Worm (Caenorhabditis elegans) whole organism, mixed stage, embryonic: ENCODE data around the gene T26C5.2.

ENCODE experiments used
- M03D4.4 ChIP-seq: sonication (generic microtip); optimal IDR thresholded peaks from 2 replicates; lab custom pipeline; 2017; ENCODE audit warnings: mild to moderate bottlenecking, missing genetic modification characterization, missing compliant biosample characterization
- bed-3 ChIP-seq: fragments of 200-800 bp; sonication (Bioruptor generic); optimal IDR thresholded peaks from 3 replicates; lab custom pipeline; 2018; ENCODE audit warnings: mild to moderate bottlenecking, missing genetic modification characterization, moderate library complexity, missing compliant biosample characterization
- blmp-1 ChIP-seq: fragments of 150-350 bp; optimal IDR thresholded peaks from 2 replicates; lab custom pipeline; 2014; ENCODE audit warnings: missing biosample characterization, missing genetic modification characterization
- ceh-43 ChIP-seq: fragments of 200-800 bp; sonication (Bioruptor generic); optimal IDR thresholded peaks from 2 replicates; lab custom pipeline; 2018; ENCODE audit warnings: mild to moderate bottlenecking, missing genetic modification characterization, moderate library complexity, missing compliant biosample characterization
- ceh-83 ChIP-seq: fragments of 200-800 bp; sonication (Bioruptor generic); optimal IDR thresholded peaks from 2 replicates; lab custom pipeline; 2018; ENCODE audit warnings: mild to moderate bottlenecking, missing genetic modification characterization, missing compliant biosample characterization
- ces-1 ChIP-seq: fragments of 150-350 bp; optimal IDR thresholded peaks from 2 replicates; lab custom pipeline; 2014; ENCODE audit warnings: missing biosample characterization, missing genetic modification reagents, missing genetic modification characterization
- cnd-1 ChIP-seq: fragments of 200-800 bp; sonication (Bioruptor generic); optimal IDR thresholded peaks from 2 replicates; lab custom pipeline; 2018; ENCODE audit warnings: mild to moderate bottlenecking, missing genetic modification characterization, missing compliant biosample characterization
- elt-1 ChIP-seq: sonication (generic microtip); optimal IDR thresholded peaks from 2 replicates; lab custom pipeline; 2017; ENCODE audit warnings: missing genetic modification characterization, mild to moderate bottlenecking, missing compliant biosample characterization, antibody characterized with exemption, moderate library complexity, borderline replicate concordance; ENCODE audit not compliant: insufficient read depth
- elt-3 ChIP-seq: fragments of 150-350 bp; optimal IDR thresholded peaks from 2 replicates; lab custom pipeline; 2014; ENCODE audit warnings: missing biosample characterization, missing genetic modification characterization
- flh-1 ChIP-seq: fragments of 200-800 bp; sonication (Bioruptor generic); optimal IDR thresholded peaks from 2 replicates; lab custom pipeline; 2018; ENCODE audit warnings: mild to moderate bottlenecking, missing genetic modification characterization, moderate library complexity, missing compliant biosample characterization
- ham-2 ChIP-seq: fragments of 200-800 bp; sonication (Bioruptor generic); optimal IDR thresholded peaks from 2 replicates; lab custom pipeline; 2018; ENCODE audit warnings: mild to moderate bottlenecking, missing genetic modification characterization, missing compliant biosample characterization
- hlh-1 ChIP-seq: fragments of 150-350 bp; optimal IDR thresholded peaks from 2 replicates; lab custom pipeline; 2014; ENCODE audit warnings: missing biosample characterization, missing genetic modification reagents, missing genetic modification characterization
- lin-13 ChIP-seq: fragments of 150-350 bp; optimal IDR thresholded peaks from 2 replicates; lab custom pipeline; 2014; ENCODE audit warnings: missing biosample characterization, missing genetic modification characterization
- lin-32 ChIP-seq: fragments of 200-800 bp; sonication (Bioruptor generic); optimal IDR thresholded peaks from 2 replicates; lab custom pipeline; 2018; ENCODE audit warnings: mild to moderate bottlenecking, missing genetic modification characterization, missing compliant biosample characterization
- lsy-2 ChIP-seq: fragments of 150-350 bp; optimal IDR thresholded peaks from 2 replicates; lab custom pipeline; 2014; ENCODE audit warnings: missing biosample characterization, missing genetic modification characterization
- mab-5 ChIP-seq: fragments of 150-350 bp; optimal IDR thresholded peaks from 2 replicates; lab custom pipeline; 2014; ENCODE audit warnings: missing biosample characterization, missing genetic modification characterization
- mep-1 ChIP-seq: fragments of 150-350 bp; optimal IDR thresholded peaks from 2 replicates; lab custom pipeline; 2017; ENCODE audit warnings: missing biosample characterization, missing genetic modification reagents, missing genetic modification characterization, inconsistent platforms
- mls-2 ChIP-seq: sonication (generic microtip); optimal IDR thresholded peaks from 2 replicates; lab custom pipeline; 2016; ENCODE audit warnings: mild to moderate bottlenecking, missing genetic modification characterization, moderate library complexity, missing compliant biosample characterization
- nhr-12 ChIP-seq: fragments of 150-350 bp; optimal IDR thresholded peaks from 2 replicates; lab custom pipeline; 2014; ENCODE audit warnings: missing biosample characterization, missing genetic modification characterization
- nhr-2 ChIP-seq: fragments of 150-350 bp; optimal IDR thresholded peaks from 2 replicates; lab custom pipeline; 2014; ENCODE audit warnings: missing biosample characterization, missing genetic modification characterization
- nhr-237 ChIP-seq: fragments of 150-350 bp; optimal IDR thresholded peaks from 2 replicates; lab custom pipeline; 2014; ENCODE audit warnings: missing biosample characterization, missing genetic modification characterization
- nhr-76 ChIP-seq: sonication (generic microtip); optimal IDR thresholded peaks from 2 replicates; lab custom pipeline; 2017; ENCODE audit warnings: missing biosample characterization, missing genetic modification characterization
- pha-4 ChIP-seq: fragments of 150-350 bp; optimal IDR thresholded peaks from 2 replicates; lab custom pipeline; 2018; ENCODE audit warnings: missing biosample characterization, missing genetic modification reagents, missing genetic modification characterization
- sem-2 ChIP-seq: fragments of 200-800 bp; sonication (Bioruptor generic); optimal IDR thresholded peaks from 2 replicates; lab custom pipeline; 2018; ENCODE audit warnings: mild to moderate bottlenecking, missing genetic modification characterization, missing compliant biosample characterization
- snpc-4 ChIP-seq: fragments of 150-350 bp; optimal IDR thresholded peaks from 2 replicates; lab custom pipeline; 2014; ENCODE audit warnings: missing biosample characterization, missing genetic modification characterization
- sptf-1 ChIP-seq: sonication (generic microtip); optimal IDR thresholded peaks from 2 replicates; lab custom pipeline; 2017; ENCODE audit warnings: mild to moderate bottlenecking, missing genetic modification characterization, moderate library complexity, missing compliant biosample characterization
- tbx-8 ChIP-seq: fragments of 200-800 bp; sonication (Bioruptor generic); optimal IDR thresholded peaks from 2 replicates; lab custom pipeline; 2018; ENCODE audit warnings: mild to moderate bottlenecking, missing genetic modification characterization, moderate library complexity, missing compliant biosample characterization
- unc-39 ChIP-seq: fragments of 150-350 bp; optimal IDR thresholded peaks from 2 replicates; lab custom pipeline; 2014; ENCODE audit warnings: missing biosample characterization, missing genetic modification characterization
- unc-62 ChIP-seq: fragments of 150-350 bp; optimal IDR thresholded peaks from 2 replicates; lab custom pipeline; 2014; ENCODE audit warnings: missing biosample characterization, missing genetic modification reagents, missing genetic modification characterization
- zip-8 ChIP-seq: fragments of 150-350 bp; optimal IDR thresholded peaks from 2 replicates; lab custom pipeline; 2014; ENCODE audit warnings: missing biosample characterization, missing genetic modification characterization

The T26C5.2 gene

DNA sequence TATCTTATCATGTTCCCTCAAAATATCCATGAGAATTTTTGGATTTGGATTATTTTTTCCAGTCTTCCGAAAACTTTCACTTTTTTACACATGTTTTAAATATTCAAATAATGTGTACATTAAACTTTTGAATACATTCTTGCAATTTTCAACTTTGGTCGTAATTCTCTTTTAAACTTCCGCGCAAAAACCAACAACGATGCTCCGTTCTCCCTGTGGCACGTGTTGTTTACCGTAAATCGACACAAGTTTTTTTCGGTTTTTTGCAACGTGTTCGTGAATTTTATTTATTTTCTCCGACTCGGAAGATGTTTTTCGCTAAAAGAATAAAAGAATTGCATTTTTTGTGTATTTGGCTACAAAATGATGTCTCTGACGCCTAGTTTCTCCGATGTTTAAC, 9.8 kb downstream of the T26C5.2 start:
- TF ChIP-seq ceh-43, result no peak
- TF ChIP-seq pha-4, result peak; percentile 51
- peak; percentile 38 for TF ChIP-seq mep-1 (tag; lab: Kevin White, UChicago)
- no peak for TF ChIP-seq lin-13 (tag; lab: Kevin White, UChicago)
- TF ChIP-seq nhr-2 (tag; lab: Kevin White, UChicago), result no peak
- no peak for TF ChIP-seq elt-1 (tag; lab: Kevin White, UChicago)
- TF ChIP-seq bed-3 (GFP tag; lab: Kevin White, UChicago), result no peak
- no peak for TF ChIP-seq mls-2 (tag; lab: Kevin White, UChicago)
- peak; percentile 28 for TF ChIP-seq hlh-1
- peak; percentile 25 for TF ChIP-seq nhr-237 (tag; lab: Kevin White, UChicago)
- TF ChIP-seq ces-1 (GFP tag; lab: Kevin White, UChicago), result peak; percentile 15
- no peak for TF ChIP-seq flh-1 (GFP tag; lab: Kevin White, UChicago)
- no peak for TF ChIP-seq unc-39 (tag; lab: Kevin White, UChicago)
- TF ChIP-seq lin-32 (GFP tag; lab: Kevin White, UChicago), result no peak
- TF ChIP-seq unc-62 (GFP tag; lab: Kevin White, UChicago), result no peak

DNA sequence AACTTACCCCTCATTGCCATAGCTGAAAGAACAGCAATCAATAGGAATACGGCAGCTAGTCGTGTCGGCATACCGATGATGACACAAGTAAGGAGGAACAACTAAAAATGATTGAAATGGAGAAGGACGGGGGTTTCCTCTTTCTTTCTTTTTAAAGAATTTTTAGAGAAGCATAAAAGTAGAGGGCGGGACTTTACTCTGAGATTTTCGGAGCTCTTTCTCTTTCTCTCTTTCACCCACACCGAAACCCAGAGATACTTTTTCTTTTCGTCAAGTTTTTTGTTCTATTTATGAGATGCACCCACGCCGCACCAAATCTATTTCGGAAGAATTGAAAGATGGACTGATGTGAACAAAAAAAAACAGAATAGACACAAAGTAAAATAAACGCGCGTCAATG, 13.6 kb downstream of the T26C5.2 start, which contains the start of gene T26C5.5:
Gene T26C5.5, minus strand, starts transcription at position 101 of the 400 bp plus-strand sequence.
- TF ChIP-seq unc-39 (tag; lab: Kevin White, UChicago) (no peak), tbx-8 (GFP tag; lab: Kevin White, UChicago) (no peak), ham-2 (GFP tag; lab: Kevin White, UChicago) (no peak)

DNA sequence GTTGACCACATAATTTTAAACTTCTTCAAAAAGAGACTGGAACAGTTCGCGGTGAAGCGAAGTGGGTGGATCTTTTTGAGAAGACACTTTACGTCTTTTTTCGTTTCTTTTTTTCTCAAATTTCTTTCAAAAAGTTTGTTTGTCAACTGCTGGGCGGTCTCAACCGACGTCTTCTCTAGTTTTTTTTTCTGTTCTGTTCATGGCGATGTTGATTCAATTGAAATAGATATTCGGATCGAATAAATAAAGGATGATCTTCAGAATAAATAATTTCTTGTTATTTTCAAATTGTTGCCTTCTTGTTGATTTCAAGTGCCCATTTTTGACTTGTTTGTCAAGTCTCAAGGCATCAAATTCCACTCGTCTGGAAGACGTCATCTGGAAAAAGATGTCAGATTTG, 17.4 kb downstream of the T26C5.2 start, which contains the start of gene T26C5.4:
Gene T26C5.4, minus strand, starts transcription at position 101 of the 400 bp plus-strand sequence.
- TF ChIP-seq mls-2 (tag; lab: Kevin White, UChicago) (no peak), blmp-1 (tag; lab: Kevin White, UChicago) (no peak), ceh-83 (GFP tag; lab: Kevin White, UChicago) (no peak), sptf-1 (tag; lab: Kevin White, UChicago) (no peak), nhr-237 (tag; lab: Kevin White, UChicago) (no peak), mep-1 (tag; lab: Kevin White, UChicago) (no peak), M03D4.4 (tag; lab: Kevin White, UChicago) (no peak)
- TF ChIP-seq, all 35 proteins: peak for 0

DNA sequence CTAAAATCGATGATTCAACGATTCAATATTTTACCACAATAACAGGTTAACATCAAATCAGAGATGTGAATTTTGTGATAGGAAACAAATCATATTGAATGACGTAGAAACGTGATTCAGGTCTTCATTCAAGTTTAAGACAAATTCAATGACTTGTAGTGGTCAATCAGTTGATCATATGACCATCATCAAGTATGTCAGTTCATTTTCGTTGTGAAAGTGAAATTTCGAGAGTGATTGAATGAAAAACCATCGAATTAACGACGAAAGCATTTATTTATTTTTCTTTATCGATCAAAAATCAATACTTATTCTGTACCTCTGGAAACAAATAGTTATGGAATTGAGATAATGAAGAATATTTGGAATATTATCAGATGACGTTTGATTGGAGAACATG, 18.5 kb downstream of the T26C5.2 start:
- TF ChIP-seq nhr-76 (tag; lab: Kevin White, UChicago), result no peak
- no peak for TF ChIP-seq ceh-43
- TF ChIP-seq lsy-2 (tag; lab: Kevin White, UChicago), result no peak
- TF ChIP-seq snpc-4 (tag; lab: Kevin White, UChicago), result no peak
- TF ChIP-seq ham-2 (GFP tag; lab: Kevin White, UChicago), result no peak
- no peak for TF ChIP-seq mep-1 (tag; lab: Kevin White, UChicago)
- no peak for TF ChIP-seq sem-2 (GFP tag; lab: Kevin White, UChicago)
- no peak for TF ChIP-seq hlh-1
- TF ChIP-seq nhr-2 (tag; lab: Kevin White, UChicago), result no peak
- no peak for TF ChIP-seq nhr-12 (tag; lab: Kevin White, UChicago)
- TF ChIP-seq cnd-1, result no peak
- TF ChIP-seq flh-1 (GFP tag; lab: Kevin White, UChicago), result no peak
- TF ChIP-seq blmp-1 (tag; lab: Kevin White, UChicago), result no peak
- no peak for TF ChIP-seq lin-13 (tag; lab: Kevin White, UChicago)
- TF ChIP-seq zip-8 (tag; lab: Kevin White, UChicago), result no peak

DNA sequence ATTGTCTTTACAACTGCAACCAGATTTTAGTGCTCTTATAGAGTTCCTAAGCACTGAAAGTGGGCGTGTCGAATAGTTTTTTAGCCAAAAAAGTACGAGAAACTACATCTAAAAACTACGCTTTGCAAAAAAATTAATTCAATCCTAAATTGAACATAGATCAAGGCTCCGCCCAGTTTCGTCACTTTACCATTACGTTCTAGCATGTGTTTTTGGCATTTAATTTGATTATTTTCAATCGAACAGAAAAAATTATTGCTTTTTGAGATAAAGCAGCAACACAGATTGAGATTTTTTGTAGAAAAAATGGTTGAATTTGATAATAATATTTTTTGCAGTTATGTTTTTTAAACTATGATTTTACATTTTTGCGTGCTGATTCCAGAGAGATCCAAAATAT, 21.2 kb downstream of the T26C5.2 start, which contains the start of gene nlp-82:
Gene nlp-82, minus strand, starts transcription at position 101 of the 400 bp plus-strand sequence.
- TF ChIP-seq ceh-83 (GFP tag; lab: Kevin White, UChicago) (no peak), mab-5 (tag; lab: Kevin White, UChicago) (no peak), cnd-1 (no peak), M03D4.4 (tag; lab: Kevin White, UChicago) (no peak), mep-1 (tag; lab: Kevin White, UChicago) (no peak), blmp-1 (tag; lab: Kevin White, UChicago) (no peak), lsy-2 (tag; lab: Kevin White, UChicago) (no peak), ham-2 (GFP tag; lab: Kevin White, UChicago) (no peak), mls-2 (tag; lab: Kevin White, UChicago) (no peak), elt-3 (tag; lab: Kevin White, UChicago) (no peak), pha-4 (no peak), sem-2 (GFP tag; lab: Kevin White, UChicago) (no peak), flh-1 (GFP tag; lab: Kevin White, UChicago) (no peak), zip-8 (tag; lab: Kevin White, UChicago) (no peak)
